Fruit fly (Drosophila melanogaster): ENCODE results near the gene fig.

dm6 chr3R:29777213-29777612 is 3.0 kb downstream of the fig start:
- peak; percentile 40 for TF ChIP-seq svp (GFP tag)
- no peak for TF ChIP-seq Sox15 (GFP tag; optimal IDR thresholded peaks at IDR 0.05)
- no peak for TF ChIP-seq Hr39 (GFP tag; optimal IDR thresholded peaks at IDR 0.05)
- no peak for TF ChIP-seq lz (GFP tag; optimal IDR thresholded peaks at IDR 0.05)
- no peak for TF ChIP-seq Met (GFP tag; optimal IDR thresholded peaks at IDR 0.05)
- TF ChIP-seq OdsH (GFP tag; optimal IDR thresholded peaks at IDR 0.05), result no peak
- no peak for TF ChIP-seq CG10631 (GFP tag; optimal IDR thresholded peaks at IDR 0.05)
- TF ChIP-seq CG11762 (GFP tag; optimal IDR thresholded peaks at IDR 0.05; ENCODE audit: insufficient read depth), result no peak
- TF ChIP-seq CG7368 (GFP tag; optimal IDR thresholded peaks at IDR 0.05), result no peak

All from whole organism, prepupa.